Worm (Caenorhabditis elegans): Measurements from ENCODE around the gene F25E2.3.

DNA sequence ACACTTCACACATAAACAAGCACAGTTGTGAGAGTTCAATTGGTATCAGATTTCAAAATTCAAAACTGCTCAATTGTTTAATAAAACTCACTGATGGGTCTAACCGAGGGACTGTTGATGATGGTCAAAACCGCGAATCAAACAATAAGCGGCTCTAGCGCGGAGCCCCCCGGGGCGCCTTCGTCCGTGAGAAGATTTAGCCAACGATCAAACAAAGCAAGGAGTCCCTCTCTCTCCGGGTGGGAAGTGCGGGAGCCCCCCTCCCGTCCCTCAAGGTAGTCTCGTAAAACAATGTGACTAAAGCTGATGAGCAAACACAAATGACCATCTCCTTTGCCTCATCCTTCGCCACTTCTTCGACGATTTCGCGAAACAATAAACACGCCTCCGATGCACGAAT is 44.7 kb upstream of the F25E2.3 start:
- TF ChIP-seq ceh-100 (GFP tag; IDR thresholded peaks at IDR 0.05): no peak
- no peak for TF ChIP-seq F39B2.1 (GFP tag; IDR thresholded peaks at IDR 0.05)
- no peak for TF ChIP-seq unc-130 (GFP tag; optimal IDR thresholded peaks at IDR 0.05)
- TF ChIP-seq madf-8 (GFP tag; conservative IDR thresholded peaks at IDR 0.05): no peak
- TF ChIP-seq bed-1 (GFP tag; IDR thresholded peaks at IDR 0.05): no peak
- no peak for TF ChIP-seq rcor-1 (GFP tag; IDR thresholded peaks at IDR 0.05)
- TF ChIP-seq pha-4 (tag; optimal IDR thresholded peaks at IDR 0.05): no peak
- TF ChIP-seq rpc-1 (optimal IDR thresholded peaks at IDR 0.05): no peak
- TF ChIP-seq rpc-1 (tag; optimal IDR thresholded peaks at IDR 0.05): no peak
- no peak for TF ChIP-seq ceh-58 (GFP tag; IDR thresholded peaks at IDR 0.05)

All from whole organism, young adult.